Worm (Caenorhabditis elegans): ENCODE measurements around the gene F45E4.6.

DNA sequence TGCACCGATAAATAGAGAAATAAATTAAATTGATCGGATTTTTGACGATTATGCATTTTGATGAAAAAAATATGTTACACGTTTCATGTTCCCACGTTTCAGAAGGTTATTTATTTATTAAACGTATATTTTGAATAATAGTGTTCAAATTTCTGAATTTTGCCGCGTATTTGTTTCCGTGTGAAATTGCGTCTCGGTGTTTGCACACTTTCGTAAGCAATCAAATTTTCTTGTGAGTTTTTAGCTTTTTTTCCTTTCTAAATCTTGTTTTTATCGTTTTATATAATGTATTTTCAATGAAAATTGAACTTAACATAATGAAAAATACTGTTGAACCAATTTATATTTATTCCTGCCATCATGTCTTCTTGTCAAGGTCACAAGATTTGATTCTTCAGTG is at the start of gene F45E4.6:
- no peak for TF ChIP-seq cog-1 (tag; optimal IDR thresholded peaks at IDR 0.05)
- TF ChIP-seq ztf-29 (GFP tag; IDR thresholded peaks at IDR 0.05), result no peak
- no peak for TF ChIP-seq tab-1 (GFP tag; IDR thresholded peaks at IDR 0.05)
- TF ChIP-seq med-1 (GFP tag; optimal IDR thresholded peaks at IDR 0.05; ENCODE audit: insufficient read depth), result no peak
- TF ChIP-seq flt-1 (GFP tag; IDR thresholded peaks at IDR 0.05), result no peak
- TF ChIP-seq ref-1 (GFP tag; conservative IDR thresholded peaks at IDR 0.05), result no peak
- no peak for TF ChIP-seq ztf-23 (GFP tag; IDR thresholded peaks at IDR 0.05)
- TF ChIP-seq klf-2 (GFP tag; conservative IDR thresholded peaks at IDR 0.05), result no peak

Measured in whole organism, midembryonic.